Fruit fly (Drosophila melanogaster) whole organism, prepupa: ENCODE data around the gene cac.

ENCODE experiments used
- Blimp-1 ChIP-seq: fragments of 200-800 bp; sonication (Bioruptor generic); optimal IDR thresholded peaks from 3 replicates; lab custom pipeline; 2017; ENCODE audit warnings: missing biosample characterization, missing genetic modification characterization, mild to moderate bottlenecking, moderate library complexity, missing genetic modification reagents
- CG10669 ChIP-seq: fragments of 200-800 bp; sonication (Bioruptor generic); optimal IDR thresholded peaks from 3 replicates; lab custom pipeline; 2018; ENCODE audit warnings: missing biosample characterization, mild to moderate bottlenecking, missing genetic modification characterization, moderate library complexity
- CG11902 ChIP-seq: fragments of 200-800 bp; sonication (Bioruptor generic); optimal IDR thresholded peaks from 3 replicates; lab custom pipeline; 2016; ENCODE audit warnings: missing biosample characterization, missing genetic modification characterization
- CG15336 ChIP-seq: fragments of 200-800 bp; sonication (Bioruptor generic); IDR thresholded peaks from 2 replicates; pipeline ENCODE4 v1.3.6; 2022; ENCODE audit warnings: missing biosample characterization, missing genetic modification characterization
- CG1621 ChIP-seq: fragments of 200-800 bp; sonication (Bioruptor generic); optimal IDR thresholded peaks from 3 replicates; lab custom pipeline; 2018; ENCODE audit warnings: missing biosample characterization, mild to moderate bottlenecking, missing genetic modification characterization
- CG3032 ChIP-seq: fragments of 200-800 bp; optimal IDR thresholded peaks from 2 replicates; lab custom pipeline; 2019; ENCODE audit warnings: missing biosample characterization, mild to moderate bottlenecking, missing genetic modification characterization, moderate library complexity
- CG31627 ChIP-seq: fragments of 200-800 bp; sonication (Bioruptor generic); optimal IDR thresholded peaks from 3 replicates; lab custom pipeline; 2016; ENCODE audit warnings: missing biosample characterization, missing genetic modification characterization
- CG32006 ChIP-seq: fragments of 200-800 bp; sonication (Bioruptor generic); optimal IDR thresholded peaks from 3 replicates; lab custom pipeline; 2017; ENCODE audit warnings: missing biosample characterization, mild to moderate bottlenecking, missing genetic modification characterization
- CG34406 ChIP-seq: fragments of 200-800 bp; sonication (Bioruptor generic); optimal IDR thresholded peaks from 3 replicates; lab custom pipeline; 2016; ENCODE audit warnings: missing biosample characterization, missing genetic modification characterization
- CG4318 ChIP-seq: fragments of 200-800 bp; sonication (Bioruptor generic); optimal IDR thresholded peaks from 3 replicates; lab custom pipeline; 2017; ENCODE audit warnings: missing biosample characterization, mild to moderate bottlenecking, missing genetic modification characterization
- CG6163 ChIP-seq: fragments of 200-800 bp; sonication (Bioruptor generic); IDR thresholded peaks from 3 replicates; pipeline ENCODE4 v1.3.6; 2022; ENCODE audit warnings: missing biosample characterization, missing genetic modification characterization
- CG6276 ChIP-seq: fragments of 200-800 bp; sonication (Bioruptor generic); optimal IDR thresholded peaks from 2 replicates; lab custom pipeline; 2017; ENCODE audit warnings: missing biosample characterization, mild to moderate bottlenecking, missing genetic modification characterization
- CG6808 ChIP-seq: fragments of 200-800 bp; sonication (Bioruptor generic); optimal IDR thresholded peaks from 3 replicates; lab custom pipeline; 2017; ENCODE audit warnings: missing biosample characterization, missing genetic modification characterization, mild to moderate bottlenecking, moderate library complexity, missing genetic modification reagents
- CG6854 ChIP-seq: fragments of 200-800 bp; sonication (Bioruptor generic); optimal IDR thresholded peaks from 2 replicates; lab custom pipeline; 2017; ENCODE audit warnings: missing biosample characterization, mild to moderate bottlenecking, missing genetic modification characterization
- CG8119 ChIP-seq: fragments of 200-800 bp; sonication (Bioruptor generic); IDR thresholded peaks from 3 replicates; pipeline ENCODE4 v1.3.6; 2022; ENCODE audit warnings: missing biosample characterization, missing genetic modification characterization
- CG8319 ChIP-seq: fragments of 200-800 bp; sonication (Bioruptor generic); optimal IDR thresholded peaks from 3 replicates; lab custom pipeline; 2016; ENCODE audit warnings: missing biosample characterization, missing genetic modification characterization
- CG8632 ChIP-seq: fragments of 200-800 bp; sonication (Bioruptor generic); optimal IDR thresholded peaks from 3 replicates; lab custom pipeline; 2016; ENCODE audit warnings: missing biosample characterization, missing genetic modification characterization
- CG9139 ChIP-seq: fragments of 200-800 bp; sonication (Bioruptor generic); optimal IDR thresholded peaks from 3 replicates; lab custom pipeline; 2017; ENCODE audit warnings: missing biosample characterization, mild to moderate bottlenecking, missing genetic modification characterization
- Eip75B ChIP-seq: fragments of 200-800 bp; sonication (Bioruptor generic); optimal IDR thresholded peaks from 3 replicates; lab custom pipeline; 2016; ENCODE audit warnings: missing biosample characterization, missing genetic modification characterization
- Eip78C ChIP-seq: fragments of 200-800 bp; sonication (Bioruptor generic); peaks from one replicate; lab custom pipeline; 2016; ENCODE audit warnings: missing biosample characterization, missing genetic modification characterization
- Ets21C ChIP-seq: fragments of 200-800 bp; sonication (Bioruptor generic); optimal IDR thresholded peaks from 3 replicates; lab custom pipeline; 2016; ENCODE audit warnings: missing biosample characterization, missing genetic modification characterization
- Ets96B ChIP-seq: fragments of 200-800 bp; optimal IDR thresholded peaks from 2 replicates; lab custom pipeline; 2019; ENCODE audit warnings: missing biosample characterization, mild to moderate bottlenecking, missing genetic modification characterization, moderate library complexity
- Gug ChIP-seq: fragments of 200-800 bp; sonication (Bioruptor generic); IDR thresholded peaks from 2 replicates; pipeline ENCODE4 v1.3.6; 2022; ENCODE audit warnings: missing biosample characterization, missing genetic modification characterization
- Hr38 ChIP-seq: sonication (Bioruptor generic); optimal IDR thresholded peaks from 2 replicates; lab custom pipeline; 2016; ENCODE audit warnings: missing biosample characterization, missing genetic modification characterization
- Hr4 ChIP-seq: fragments of 200-800 bp; sonication (Bioruptor generic); optimal IDR thresholded peaks from 3 replicates; lab custom pipeline; 2016; ENCODE audit warnings: missing biosample characterization, missing genetic modification characterization
- Lpt ChIP-seq: fragments of 200-800 bp; sonication (Bioruptor generic); optimal IDR thresholded peaks from 3 replicates; lab custom pipeline; 2016; ENCODE audit warnings: missing biosample characterization, missing genetic modification characterization
- Met ChIP-seq: fragments of 200-800 bp; sonication (Bioruptor generic); optimal IDR thresholded peaks from 3 replicates; lab custom pipeline; 2016; ENCODE audit warnings: missing biosample characterization, missing genetic modification characterization
- Smox ChIP-seq: fragments of 200-800 bp; sonication (Bioruptor generic); optimal IDR thresholded peaks from 3 replicates; lab custom pipeline; 2016; ENCODE audit warnings: missing biosample characterization, missing genetic modification characterization
- Sox102F ChIP-seq: fragments of 200-800 bp; sonication (Bioruptor generic); optimal IDR thresholded peaks from 2 replicates; lab custom pipeline; 2016; ENCODE audit warnings: missing biosample characterization, mild to moderate bottlenecking, missing genetic modification characterization
- Sox14 ChIP-seq: fragments of 200-800 bp; sonication (Bioruptor generic); optimal IDR thresholded peaks from 3 replicates; lab custom pipeline; 2016; ENCODE audit warnings: missing biosample characterization, missing genetic modification characterization
- achi ChIP-seq: fragments of 200-800 bp; sonication (Bioruptor generic); optimal IDR thresholded peaks from 3 replicates; lab custom pipeline; 2016; ENCODE audit warnings: missing biosample characterization, missing genetic modification characterization
- acj6 ChIP-seq: fragments of 200-800 bp; sonication (Bioruptor generic); optimal IDR thresholded peaks from 3 replicates; lab custom pipeline; 2016; ENCODE audit warnings: missing biosample characterization, missing genetic modification characterization
- dac ChIP-seq: fragments of 200-800 bp; sonication (Bioruptor generic); optimal IDR thresholded peaks from 2 replicates; lab custom pipeline; 2017; ENCODE audit warnings: missing biosample characterization, mild to moderate bottlenecking, missing genetic modification characterization
- dsx ChIP-seq: fragments of 200-800 bp; optimal IDR thresholded peaks from 3 replicates; lab custom pipeline; 2019; ENCODE audit warnings: missing biosample characterization, mild to moderate bottlenecking, missing genetic modification characterization, moderate library complexity; ENCODE audit not compliant: poor library complexity, severe bottlenecking
- eg ChIP-seq: fragments of 200-800 bp; sonication (Bioruptor generic); IDR thresholded peaks from 3 replicates; pipeline ENCODE4 v1.3.6; 2022; ENCODE audit warnings: missing biosample characterization, missing genetic modification characterization
- fd85E ChIP-seq: fragments of 200-800 bp; sonication (Bioruptor generic); optimal IDR thresholded peaks from 3 replicates; lab custom pipeline; 2016; ENCODE audit warnings: missing biosample characterization, missing genetic modification characterization
- lz ChIP-seq: fragments of 200-800 bp; sonication (Bioruptor generic); optimal IDR thresholded peaks from 3 replicates; lab custom pipeline; 2016; ENCODE audit warnings: missing biosample characterization, missing genetic modification characterization
- net ChIP-seq: fragments of 200-800 bp; sonication (Bioruptor generic); optimal IDR thresholded peaks from 3 replicates; lab custom pipeline; 2016; ENCODE audit warnings: missing biosample characterization, missing genetic modification characterization
- salr ChIP-seq, 2 experiments: fragments of 200-800 bp; sonication (Bioruptor generic); optimal IDR thresholded peaks; 3 replicates each; lab custom pipeline; 2016 to 2018; ENCODE audit warnings: missing biosample characterization in 2 of 2, missing genetic modification characterization in 2 of 2, mild to moderate bottlenecking in 1 of 2
- ss ChIP-seq, 2 experiments: fragments of 200-800 bp; sonication (Bioruptor generic); optimal IDR thresholded peaks; 2 replicates in 1 of 2; 3 replicates in 1 of 2; lab custom pipeline; 2017 to 2018; ENCODE audit warnings: mild to moderate bottlenecking in 2 of 2, missing biosample characterization in 2 of 2, missing genetic modification characterization in 2 of 2, moderate library complexity in 1 of 2
- svp ChIP-seq: fragments of 200-800 bp; sonication (Bioruptor generic); peaks from one replicate; lab custom pipeline; 2016; ENCODE audit warnings: missing biosample characterization, missing genetic modification characterization
- vri ChIP-seq: fragments of 200-800 bp; sonication (Bioruptor generic); optimal IDR thresholded peaks from 3 replicates; lab custom pipeline; 2016; ENCODE audit warnings: missing biosample characterization, mild to moderate bottlenecking, missing genetic modification characterization

The cac gene

dm6 chrX:11984987-11985386 lies at the start of gene cac:
Gene cac (minus strand): TSS chrX:11985087.
- peak; percentile 36 for TF ChIP-seq svp (GFP tag; lab: Kevin White, UChicago)
- TF ChIP-seq acj6 (GFP tag; lab: Kevin White, UChicago) = no peak
- TF ChIP-seq CG6854 (GFP tag; lab: Kevin White, UChicago) = no peak
- TF ChIP-seq Gug (GFP tag; lab: Robert Waterston, UW) = no peak

DNA sequence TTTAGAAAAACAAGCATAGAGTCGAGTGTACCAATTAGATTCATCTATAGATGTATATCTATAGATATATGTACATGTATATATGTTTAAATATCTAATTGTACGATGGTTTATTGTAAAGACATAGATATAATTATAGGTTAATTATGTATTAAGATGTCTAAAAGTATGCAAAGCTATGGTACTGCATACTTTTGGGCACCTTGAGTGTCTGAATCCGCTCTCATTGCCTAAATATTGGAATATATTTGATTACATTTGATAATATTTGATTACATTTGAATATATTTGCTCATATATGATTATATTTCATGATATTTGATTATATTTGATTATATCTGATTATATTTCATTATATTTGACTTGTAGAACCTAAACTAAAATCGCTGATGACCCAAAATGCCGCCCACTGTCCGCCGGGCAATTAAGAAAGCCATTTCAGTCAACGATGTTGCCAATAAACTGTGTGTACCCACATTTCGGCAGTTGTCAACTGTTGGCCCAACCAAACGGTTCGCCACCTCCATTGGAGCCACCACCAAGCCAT lies 47.3 kb upstream of the cac start, which contains the start of gene Cyp318a1:
Gene Cyp318a1, plus strand, starts transcription at position 497 of the 547 bp plus-strand sequence.
- TF ChIP-seq eg = no peak
- TF ChIP-seq ss (GFP tag; optimal IDR thresholded peaks at IDR 0.05; lab: Kevin White, UChicago) = no peak
- TF ChIP-seq acj6 (GFP tag; lab: Kevin White, UChicago) = no peak

dm6 chrX:12031400-12031799 lies 46.5 kb upstream of the cac start, which contains the start of gene Cyp311a1:
Gene Cyp311a1 (minus strand): TSS chrX:12031465.
- TF ChIP-seq CG9139 (GFP tag; lab: Kevin White, UChicago) (no peak), Hr4 (GFP tag; lab: Kevin White, UChicago) (no peak), CG6808 (GFP tag; lab: Kevin White, UChicago) (no peak), Eip78C (peak; percentile 43), CG15336 (GFP tag; lab: Robert Waterston, UW) (peak; percentile 52; the same call in 1 of the 2 replicates), CG6276 (no peak), achi (no peak), CG8119 (GFP tag; lab: Robert Waterston, UW) (peak; percentile 39; the same call in 1 of the 3 replicates), Hr38 (GFP tag; lab: Kevin White, UChicago) (no peak), CG8319 (GFP tag; lab: Kevin White, UChicago) (no peak), eg (0 out of 3 replicates have a peak, but pooled peaks have one; percentile 7), CG6854 (GFP tag; lab: Kevin White, UChicago) (no peak)

DNA sequence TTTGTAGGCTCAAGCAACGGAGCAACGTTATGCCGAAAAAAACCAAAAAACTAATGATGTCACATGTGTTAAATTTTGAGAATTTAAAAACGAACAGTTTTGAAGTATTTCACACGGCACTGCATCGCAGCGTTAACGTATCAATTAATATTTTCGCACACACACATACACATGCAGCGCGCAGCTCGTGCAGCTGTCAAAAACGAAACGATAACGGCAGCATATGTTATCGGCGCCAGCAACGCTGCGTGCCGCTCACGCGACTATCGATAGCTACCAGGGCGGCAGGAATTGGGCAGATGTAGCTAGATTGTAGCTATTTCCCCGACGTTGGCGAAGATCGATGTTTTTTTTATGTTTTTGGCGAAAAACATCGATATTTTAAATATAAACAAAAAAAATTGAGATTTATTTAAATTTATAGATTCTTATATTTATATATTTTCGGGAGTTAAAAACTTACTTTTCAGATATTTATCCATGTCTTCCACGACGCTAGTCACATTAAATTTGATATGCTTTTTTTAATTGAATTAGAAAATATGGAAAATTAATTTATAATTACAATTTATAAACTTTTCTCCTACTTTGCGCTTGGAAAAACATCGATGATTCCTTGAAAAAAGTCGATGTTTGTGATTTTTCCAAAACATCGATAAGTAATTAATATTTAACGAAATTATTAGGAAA lies 44.1 kb upstream of the cac start, which contains the start of gene Usp7:
Gene Usp7, minus strand, starts transcription at position 208 of the 690 bp plus-strand sequence.
- TF ChIP-seq CG1621 (tag; lab: Kevin White, UChicago) = no peak
- no peak for TF ChIP-seq CG32006 (GFP tag; lab: Kevin White, UChicago)
- TF ChIP-seq Eip78C = peak; percentile 67
- TF ChIP-seq CG34406 (GFP tag; lab: Kevin White, UChicago) = no peak
- TF ChIP-seq ss (GFP tag; optimal IDR thresholded peaks at IDR 0.05; lab: Kevin White, UChicago) = peak in 1 of 2 experiments; percentile 47
- 0 out of 2 replicates have a peak, but pooled peaks have one; percentile 33 for TF ChIP-seq CG15336 (GFP tag; lab: Robert Waterston, UW)
- no peak for TF ChIP-seq vri
- TF ChIP-seq Met (GFP tag; lab: Kevin White, UChicago) = no peak
- TF ChIP-seq fd85E (GFP tag; lab: Kevin White, UChicago) = no peak
- 0 out of 3 replicates have a peak, but pooled peaks have one; percentile 36 for TF ChIP-seq eg
- no peak for TF ChIP-seq lz (GFP tag; lab: Kevin White, UChicago)
- no peak for TF ChIP-seq Eip75B (GFP tag; lab: Kevin White, UChicago)
- no peak for TF ChIP-seq CG6854 (GFP tag; lab: Kevin White, UChicago)
- TF ChIP-seq salr (GFP tag; optimal IDR thresholded peaks at IDR 0.05; lab: Kevin White, UChicago) = no peak
- no peak for TF ChIP-seq CG6808 (GFP tag; lab: Kevin White, UChicago)
- no peak for TF ChIP-seq net (GFP tag; lab: Kevin White, UChicago)
- no peak for TF ChIP-seq Lpt
- TF ChIP-seq CG8319 (GFP tag; lab: Kevin White, UChicago) = no peak
- no peak for TF ChIP-seq CG6163 (GFP tag; lab: Robert Waterston, UW)
- TF ChIP-seq Sox14 (GFP tag; lab: Kevin White, UChicago) = no peak
- TF ChIP-seq Ets96B (tag; lab: Kevin White, UChicago) = no peak
- no peak for TF ChIP-seq Sox102F
- TF ChIP-seq dsx (GFP tag; lab: Kevin White, UChicago) = no peak
- peak; percentile 25 for TF ChIP-seq CG3032 (tag; lab: Kevin White, UChicago)
- no peak for TF ChIP-seq CG11902 (GFP tag; lab: Kevin White, UChicago)
- no peak for TF ChIP-seq Gug (GFP tag; lab: Robert Waterston, UW)
- TF ChIP-seq CG4318 (GFP tag; lab: Kevin White, UChicago) = no peak
- TF ChIP-seq CG8632 (GFP tag; lab: Kevin White, UChicago) = no peak
- TF ChIP-seq Blimp-1 (GFP tag; lab: Kevin White, UChicago) = no peak
- TF ChIP-seq dac (GFP tag; lab: Kevin White, UChicago) = no peak
- TF ChIP-seq CG31627 (GFP tag; lab: Kevin White, UChicago) = no peak
- TF ChIP-seq CG8119 (GFP tag; lab: Robert Waterston, UW) = no peak
- TF ChIP-seq Smox = no peak
- TF ChIP-seq Hr38 (GFP tag; lab: Kevin White, UChicago) = no peak
- no peak for TF ChIP-seq CG10669 (GFP tag; lab: Kevin White, UChicago)
- no peak for TF ChIP-seq Ets21C (GFP tag; lab: Kevin White, UChicago)
